Fruit fly (Drosophila melanogaster): ENCODE results near the gene Naglu.

Gene Naglu

DNA sequence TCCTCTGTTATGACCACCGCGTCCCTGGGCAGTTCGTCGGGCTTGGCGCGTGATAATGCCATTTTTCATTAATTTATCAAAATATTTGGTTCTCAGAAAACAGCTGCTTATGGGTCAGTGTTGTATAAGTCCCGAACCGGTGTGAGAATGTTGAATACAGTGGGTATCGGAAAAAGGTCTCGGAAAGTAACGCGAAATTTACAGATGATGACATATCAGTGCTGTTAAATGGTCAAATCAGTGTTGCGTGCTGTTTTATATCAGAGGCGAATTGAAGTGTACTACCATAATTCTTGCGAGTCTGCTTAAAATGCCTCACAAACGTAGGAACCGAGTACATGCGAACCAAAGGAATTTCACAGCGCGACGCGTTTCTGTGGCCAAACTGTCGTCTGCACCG lies 29.0 kb downstream of the Naglu start, which contains the start of the genes CG13392 and Rcd4:
CG13392 (minus strand) TSS at position 162 of the 400 bp plus-strand sequence.
Rcd4 (plus strand) TSS at position 216 of the 400 bp plus-strand sequence.
- TF ChIP-seq pan (optimal IDR thresholded peaks at IDR 0.05) (no peak), Mio (GFP tag; optimal IDR thresholded peaks at IDR 0.05) (peak; percentile 23), lola (GFP tag; optimal IDR thresholded peaks at IDR 0.05) (no peak), Abd-B (GFP tag; optimal IDR thresholded peaks at IDR 0.05) (no peak), dsf (GFP tag; optimal IDR thresholded peaks at IDR 0.05; ENCODE audit: borderline replicate concordance) (peak; percentile 30), psq (GFP tag; optimal IDR thresholded peaks at IDR 0.05) (peak; percentile 70), fru (GFP tag; optimal IDR thresholded peaks at IDR 0.05) (peak; percentile 90), sage (GFP tag; optimal IDR thresholded peaks at IDR 0.05) (peak; percentile 46), jim (GFP tag; optimal IDR thresholded peaks at IDR 0.05) (peak; percentile 36), woc (GFP tag; optimal IDR thresholded peaks at IDR 0.05) (peak; percentile 45), Sp1 (GFP tag; optimal IDR thresholded peaks at IDR 0.05) (peak; percentile 64), br (GFP tag; optimal IDR thresholded peaks at IDR 0.05) (peak; percentile 85), dl (GFP tag; optimal IDR thresholded peaks at IDR 0.05; ENCODE audit: insufficient read depth in 1 of 2, partially characterized antibody in 2 of 2) (no peak), CG9705 (GFP tag; optimal IDR thresholded peaks at IDR 0.05) (peak; percentile 37), Hr83 (GFP tag; optimal IDR thresholded peaks at IDR 0.05; ENCODE audit: poor library complexity, severe bottlenecking) (peak; percentile 94), Vsx2 (GFP tag; optimal IDR thresholded peaks at IDR 0.05; ENCODE audit: partially characterized antibody) (no peak), HLH106 (tag; optimal IDR thresholded peaks at IDR 0.05) (peak; percentile 68), dmrt93B (GFP tag; optimal IDR thresholded peaks at IDR 0.05) (peak; percentile 26), usp (GFP tag; optimal IDR thresholded peaks at IDR 0.05) (no peak), Myc (optimal IDR thresholded peaks at IDR 0.05) (peak; percentile 46), Jra (GFP tag; optimal IDR thresholded peaks at IDR 0.05) (peak; percentile 83), foxo (GFP tag; optimal IDR thresholded peaks at IDR 0.05) (peak; percentile 24 to 88), GATAd (GFP tag; optimal IDR thresholded peaks at IDR 0.05) (no peak), rgr (GFP tag; optimal IDR thresholded peaks at IDR 0.05) (peak; percentile 90), OdsH (GFP tag; optimal IDR thresholded peaks at IDR 0.05) (peak; percentile 74), brk (GFP tag; optimal IDR thresholded peaks at IDR 0.05) (peak; percentile 84), CrebA (GFP tag; optimal IDR thresholded peaks at IDR 0.05; ENCODE audit: borderline replicate concordance) (no peak), Hnf4 (GFP tag; optimal IDR thresholded peaks at IDR 0.05) (peak; percentile 92), tai (GFP tag; optimal IDR thresholded peaks at IDR 0.05) (no peak), Dif (GFP tag; optimal IDR thresholded peaks at IDR 0.05; ENCODE audit: partially characterized antibody) (no peak), Dfd (GFP tag; optimal IDR thresholded peaks at IDR 0.05) (no peak), sv (GFP tag; optimal IDR thresholded peaks at IDR 0.05) (peak; percentile 71), Hr78 (GFP tag; optimal IDR thresholded peaks at IDR 0.05) (no peak), CG32264 (GFP tag; optimal IDR thresholded peaks at IDR 0.05) (peak; percentile 49), ey (GFP tag; optimal IDR thresholded peaks at IDR 0.05) (peak; percentile 73), h (GFP tag; optimal IDR thresholded peaks at IDR 0.05) (peak; percentile 87), Rel (GFP tag; optimal IDR thresholded peaks at IDR 0.05) (no peak), Rel (tag; optimal IDR thresholded peaks at IDR 0.05) (peak; percentile 76), N (GFP tag; optimal IDR thresholded peaks at IDR 0.05) (no peak)

DNA sequence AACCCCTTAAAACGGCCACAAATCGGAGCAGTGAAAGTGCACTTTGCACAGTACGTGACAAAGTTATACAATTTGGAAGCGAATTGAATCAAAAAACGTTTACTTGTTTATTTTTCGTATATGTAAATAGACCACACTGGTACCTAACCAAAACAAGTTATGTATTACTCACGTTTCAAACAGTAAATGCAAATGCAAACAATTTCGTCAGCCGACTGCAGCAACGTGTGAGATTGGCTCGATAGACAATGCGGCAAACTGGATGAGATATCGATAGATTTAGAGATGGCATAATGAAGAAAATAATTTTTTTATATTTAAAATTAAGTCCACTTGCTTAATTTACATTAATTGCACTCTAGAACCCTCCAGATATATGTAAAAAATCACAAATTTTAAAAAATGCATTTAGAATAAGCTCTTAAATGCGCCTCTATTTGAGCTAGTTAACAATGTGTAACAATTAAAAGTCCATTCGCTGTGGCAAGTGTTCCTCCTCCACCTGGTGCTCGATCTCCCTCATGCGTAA lies 30.1 kb downstream of the Naglu start, which contains the start of gene AlaRS:
AlaRS (minus strand) TSS at position 257 of the 529 bp plus-strand sequence.
- TF ChIP-seq h (GFP tag; optimal IDR thresholded peaks at IDR 0.05) (peak; percentile 76), usp (GFP tag; optimal IDR thresholded peaks at IDR 0.05) (no peak), dmrt93B (GFP tag; optimal IDR thresholded peaks at IDR 0.05) (no peak), CG32264 (GFP tag; optimal IDR thresholded peaks at IDR 0.05) (no peak), CrebA (GFP tag; optimal IDR thresholded peaks at IDR 0.05; ENCODE audit: borderline replicate concordance) (no peak), Rel (GFP tag; optimal IDR thresholded peaks at IDR 0.05) (no peak), Rel (tag; optimal IDR thresholded peaks at IDR 0.05) (peak; percentile 24), rgr (GFP tag; optimal IDR thresholded peaks at IDR 0.05) (peak; percentile 69), Abd-B (GFP tag; optimal IDR thresholded peaks at IDR 0.05) (no peak), Jra (GFP tag; optimal IDR thresholded peaks at IDR 0.05) (peak; percentile 31), jim (GFP tag; optimal IDR thresholded peaks at IDR 0.05) (no peak), br (GFP tag; optimal IDR thresholded peaks at IDR 0.05) (peak; percentile 42), N (GFP tag; optimal IDR thresholded peaks at IDR 0.05) (no peak), pan (optimal IDR thresholded peaks at IDR 0.05) (no peak), Dif (GFP tag; optimal IDR thresholded peaks at IDR 0.05; ENCODE audit: partially characterized antibody) (no peak), Hnf4 (GFP tag; optimal IDR thresholded peaks at IDR 0.05) (peak; percentile 76), lola (GFP tag; optimal IDR thresholded peaks at IDR 0.05) (no peak), Myc (optimal IDR thresholded peaks at IDR 0.05) (no peak), Sp1 (GFP tag; optimal IDR thresholded peaks at IDR 0.05) (peak; percentile 56), fru (GFP tag; optimal IDR thresholded peaks at IDR 0.05) (peak; percentile 63), tai (GFP tag; optimal IDR thresholded peaks at IDR 0.05) (no peak), Vsx2 (GFP tag; optimal IDR thresholded peaks at IDR 0.05; ENCODE audit: partially characterized antibody) (no peak), HLH106 (tag; optimal IDR thresholded peaks at IDR 0.05) (peak; percentile 53), GATAd (GFP tag; optimal IDR thresholded peaks at IDR 0.05) (no peak), foxo (GFP tag; optimal IDR thresholded peaks at IDR 0.05) (peak in 1 of 2 experiments; percentile 66), ey (GFP tag; optimal IDR thresholded peaks at IDR 0.05) (peak; percentile 42), sage (GFP tag; optimal IDR thresholded peaks at IDR 0.05) (peak; percentile 70), dsf (GFP tag; optimal IDR thresholded peaks at IDR 0.05; ENCODE audit: borderline replicate concordance) (peak; percentile 15), dl (GFP tag; optimal IDR thresholded peaks at IDR 0.05; ENCODE audit: insufficient read depth in 1 of 2, partially characterized antibody in 2 of 2) (no peak), Hr78 (GFP tag; optimal IDR thresholded peaks at IDR 0.05) (no peak), brk (GFP tag; optimal IDR thresholded peaks at IDR 0.05) (peak; percentile 65), woc (GFP tag; optimal IDR thresholded peaks at IDR 0.05) (peak; percentile 57), CG9705 (GFP tag; optimal IDR thresholded peaks at IDR 0.05) (peak; percentile 40), psq (GFP tag; optimal IDR thresholded peaks at IDR 0.05) (peak; percentile 52), OdsH (GFP tag; optimal IDR thresholded peaks at IDR 0.05) (peak; percentile 57), sv (GFP tag; optimal IDR thresholded peaks at IDR 0.05) (peak; percentile 30)
